Fruit fly (Drosophila melanogaster) whole organism, pupa: ENCODE results near the gene CG2113.

Source experiments
- EcR ChIP-seq: fragments of 200-800 bp; sonication (Bioruptor generic); optimal IDR thresholded peaks from 3 replicates; lab custom pipeline; 2019; ENCODE audit warnings: missing biosample characterization, missing genetic modification characterization, mild to moderate bottlenecking, moderate library complexity, missing genetic modification reagents
- fd96Ca ChIP-seq: fragments of 200-800 bp; sonication (Bioruptor generic); IDR thresholded peaks from 3 replicates; pipeline ENCODE4 v1.3.6; 2022; ENCODE audit warnings: missing biosample characterization, missing genetic modification characterization

DNA sequence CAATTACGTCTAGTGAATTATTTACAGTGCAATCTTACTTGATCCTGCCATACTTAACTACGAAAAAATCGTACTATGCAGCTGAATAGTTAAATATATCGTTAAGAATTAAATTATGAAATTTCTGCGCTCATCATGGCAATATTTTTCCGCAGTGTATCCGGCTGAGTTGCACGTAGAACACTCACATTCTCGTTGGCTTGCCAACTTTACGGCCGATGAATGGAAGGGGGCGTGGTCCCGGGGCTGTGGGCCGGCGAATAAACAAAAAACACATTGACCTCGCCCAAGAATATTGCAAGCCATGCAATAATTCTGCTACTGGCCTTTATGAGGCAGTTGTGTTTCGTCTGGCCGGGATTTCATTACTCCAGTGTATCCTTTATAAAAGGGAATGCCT lies 7.2 kb upstream of the CG2113 start:
- TF ChIP-seq EcR (GFP tag; lab: Kevin White, UChicago) (no peak), fd96Ca (no peak)
